Fruit fly (Drosophila melanogaster) whole organism, larva: Measurements from ENCODE around the gene ocn.

ENCODE experiments used
- noc ChIP-seq: fragments of 200-800 bp; sonication (Bioruptor generic); optimal IDR thresholded peaks from 3 replicates; lab custom pipeline; 2019; ENCODE audit warnings: missing biosample characterization, mild to moderate bottlenecking, missing genetic modification characterization, moderate library complexity

Gene ocn

dm6 chr3R:30052455-30053046 lies 15.0 kb upstream of the ocn start, which contains the start of gene Jasper:
TSS of gene Jasper (plus strand) at chr3R:30052514.
- no peak for TF ChIP-seq noc (tag; lab: Kevin White, UChicago)

dm6 chr3R:30051933-30052332 lies 14.4 kb upstream of the ocn start, which contains the start of gene CG15528:
TSS of gene CG15528 (minus strand) at chr3R:30052112.
- TF ChIP-seq noc (tag; lab: Kevin White, UChicago): no peak

- no peak for TF ChIP-seq noc (tag; lab: Kevin White, UChicago)
Measured at dm6 chr3R:30050448-30050847, 12.9 kb upstream of the ocn start.

dm6 chr3R:30046029-30047001 lies 8.8 kb upstream of the ocn start, which contains the start of the genes RpL32 and CG7943:
TSS of gene RpL32 (minus strand) at chr3R:30046161.
TSS of gene CG7943 (plus strand) at chr3R:30046470.
- peak; percentile 90 for TF ChIP-seq noc (tag; lab: Kevin White, UChicago)

- TF ChIP-seq noc (tag; lab: Kevin White, UChicago): no peak
Measured at dm6 chr3R:30043139-30043744, 5.7 kb upstream of the ocn start, which contains the start of gene Sry-delta. TSS of gene Sry-delta (plus strand) at chr3R:30043341.

- TF ChIP-seq noc (tag; lab: Kevin White, UChicago): no peak
Measured at dm6 chr3R:30040879-30041278, 3.3 kb upstream of the ocn start.

- no peak for TF ChIP-seq noc (tag; lab: Kevin White, UChicago)
Measured at dm6 chr3R:30039494-30039893, 2.0 kb upstream of the ocn start, which contains the start of the genes janA, Sry-alpha and Sry-beta. TSS of gene janA (minus strand) at chr3R:30039533. TSS of gene Sry-alpha (plus strand) at chr3R:30039719. TSS of gene Sry-beta (plus strand) at chr3R:30039719.

dm6 chr3R:30038628-30039027 lies 1.1 kb upstream of the ocn start, which contains the start of gene janB:
TSS of gene janB (minus strand) at chr3R:30038728.
- TF ChIP-seq noc (tag; lab: Kevin White, UChicago): no peak

- TF ChIP-seq noc (tag; lab: Kevin White, UChicago): no peak
Measured at dm6 chr3R:30036609-30037008, 921 bp downstream of the ocn start, which contains the start of gene ZIPIC. TSS of gene ZIPIC (minus strand) at chr3R:30036870.

dm6 chr3R:30032281-30032680 lies 5.2 kb downstream of the ocn start:
- no peak for TF ChIP-seq noc (tag; lab: Kevin White, UChicago)

- no peak for TF ChIP-seq noc (tag; lab: Kevin White, UChicago)
Measured at dm6 chr3R:30030061-30030460, 7.5 kb downstream of the ocn start.

dm6 chr3R:30023445-30023844 lies 14.1 kb downstream of the ocn start:
- TF ChIP-seq noc (tag; lab: Kevin White, UChicago): no peak

dm6 chr3R:30022452-30023028 lies 15.0 kb downstream of the ocn start, which contains the start of the genes RpS28a and Axn:
TSS of gene RpS28a (minus strand) at chr3R:30022648.
TSS of gene Axn (plus strand) at chr3R:30022842.
- no peak for TF ChIP-seq noc (tag; lab: Kevin White, UChicago)

dm6 chr3R:30021559-30022451 lies 15.7 kb downstream of the ocn start, which contains the start of gene Mgat2:
TSS of gene Mgat2 (minus strand) at chr3R:30022221.
- TF ChIP-seq noc (tag; lab: Kevin White, UChicago): no peak
